Worm (Caenorhabditis elegans): ENCODE results near the gene sphr-1.

DNA sequence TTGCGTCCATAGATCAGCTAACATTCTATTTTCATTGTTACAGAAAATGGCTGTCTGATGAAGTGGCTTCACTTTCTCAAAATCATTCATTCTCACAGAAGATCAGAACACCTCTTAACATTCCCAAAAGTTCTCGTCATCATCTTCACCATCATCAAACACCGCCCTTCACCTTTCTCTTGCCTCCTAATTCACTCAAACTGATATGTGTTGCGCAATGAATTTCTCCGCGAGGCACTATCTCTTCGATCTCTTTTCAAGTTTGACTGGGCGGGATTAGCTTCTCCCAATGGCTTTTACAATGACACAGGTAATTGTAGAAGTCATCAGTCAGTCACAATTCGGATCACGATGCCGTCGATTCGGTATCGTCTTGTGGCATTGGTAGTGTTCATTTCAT, 30.2 kb downstream of the sphr-1 start, which contains the start of gene grd-6:
- TF ChIP-seq ztf-29 (GFP tag; IDR thresholded peaks at IDR 0.05) (no peak), cog-1 (tag; optimal IDR thresholded peaks at IDR 0.05) (no peak), klf-2 (GFP tag; conservative IDR thresholded peaks at IDR 0.05) (no peak), ref-1 (GFP tag; conservative IDR thresholded peaks at IDR 0.05) (no peak), flt-1 (GFP tag; IDR thresholded peaks at IDR 0.05) (no peak), med-1 (GFP tag; optimal IDR thresholded peaks at IDR 0.05; ENCODE audit: insufficient read depth) (no peak), tab-1 (GFP tag; IDR thresholded peaks at IDR 0.05) (no peak)

All from whole organism, midembryonic.